Worm (Caenorhabditis elegans) whole organism, L1 larva: ENCODE data around the gene srlf-32.
A peak's percentile ranks its signal among the peaks of the same experiment; 100 is the strongest.

Source experiments
- C16A3.4 ChIP-seq: fragments of 150-350 bp; optimal IDR thresholded peaks from 2 replicates; lab custom pipeline; 2014; ENCODE audit warnings: missing biosample characterization, missing genetic modification characterization
- aha-1 ChIP-seq: fragments of 150-350 bp; optimal IDR thresholded peaks from 2 replicates; lab custom pipeline; 2014; ENCODE audit warnings: missing biosample characterization, missing genetic modification characterization
- ama-1 ChIP-seq: fragments of 150-350 bp; optimal IDR thresholded peaks from 2 replicates; lab custom pipeline; 2014
- blmp-1 ChIP-seq: fragments of 150-350 bp; optimal IDR thresholded peaks from 2 replicates; lab custom pipeline; 2014; ENCODE audit warnings: missing biosample characterization, missing genetic modification characterization
- ceh-82 ChIP-seq, 3 experiments: fragments of 150-350 bp in 1 of 3; sonication (generic microtip) in 2 of 3; optimal IDR thresholded peaks; 2 replicates each; lab custom pipeline; 2014 to 2017; ENCODE audit warnings: missing biosample characterization in 3 of 3, missing genetic modification characterization in 3 of 3
- ceh-88 ChIP-seq: fragments of 200-800 bp; sonication (Bioruptor generic); IDR thresholded peaks from 2 replicates; pipeline ENCODE4 v1.3.6; 2022; ENCODE audit warnings: missing genetic modification characterization, missing compliant biosample characterization
- ceh-90 ChIP-seq: sonication (generic microtip); optimal IDR thresholded peaks from 2 replicates; lab custom pipeline; 2016; ENCODE audit warnings: missing genetic modification characterization, missing compliant biosample characterization
- ces-1 ChIP-seq: fragments of 150-350 bp; optimal IDR thresholded peaks from 2 replicates; lab custom pipeline; 2014; ENCODE audit warnings: missing biosample characterization, missing genetic modification reagents, missing genetic modification characterization
- dsc-1 ChIP-seq: sonication (generic microtip); optimal IDR thresholded peaks from 2 replicates; lab custom pipeline; 2016; ENCODE audit warnings: mild to moderate bottlenecking, missing genetic modification characterization, missing compliant biosample characterization
- efl-1 ChIP-seq, 4 experiments: fragments of 150-350 bp; optimal IDR thresholded peaks in 3 of 4; peaks in 1 of 4; 1 replicate in 1 of 4; 2 replicates in 3 of 4; lab custom pipeline; 2014; ENCODE audit warnings: missing biosample characterization in 2 of 4, missing genetic modification characterization in 2 of 4, missing genetic modification reagents in 2 of 4
- egl-13 ChIP-seq: sonication (generic microtip); optimal IDR thresholded peaks from 2 replicates; lab custom pipeline; 2016; ENCODE audit warnings: missing genotype, missing genetic modification reagents, missing genetic modification characterization, missing compliant biosample characterization
- elt-2 ChIP-seq: sonication (generic microtip); optimal IDR thresholded peaks from 2 replicates; lab custom pipeline; 2016; ENCODE audit warnings: missing genetic modification characterization, mild to moderate bottlenecking, inconsistent platforms, missing compliant biosample characterization, missing genetic modification reagents
- elt-3 ChIP-seq, 6 experiments: fragments of 150-350 bp in 1 of 6; sonication (generic microtip); optimal IDR thresholded peaks; 2 replicates each; lab custom pipeline; 2017 to 2018; ENCODE audit warnings: missing biosample characterization in 6 of 6, missing genetic modification characterization in 6 of 6, inconsistent platforms in 1 of 6
- fkh-10 ChIP-seq: sonication (generic microtip); optimal IDR thresholded peaks from 2 replicates; lab custom pipeline; 2017; ENCODE audit warnings: missing biosample characterization, missing genetic modification reagents, missing genetic modification characterization
- fkh-4 ChIP-seq: sonication (generic microtip); optimal IDR thresholded peaks from 2 replicates; lab custom pipeline; 2016; ENCODE audit warnings: missing compliant biosample characterization, missing genetic modification characterization, borderline replicate concordance
- fkh-8 ChIP-seq: sonication (generic microtip); optimal IDR thresholded peaks from 2 replicates; lab custom pipeline; 2016; ENCODE audit warnings: mild to moderate bottlenecking, missing genetic modification characterization, missing compliant biosample characterization
- fos-1 ChIP-seq: fragments of 150-350 bp; optimal IDR thresholded peaks from 2 replicates; lab custom pipeline; 2014; ENCODE audit warnings: missing biosample characterization, missing genetic modification characterization
- grh-1 ChIP-seq: fragments of 200-800 bp; sonication (Bioruptor generic); IDR thresholded peaks from 2 replicates; pipeline ENCODE4 v1.3.6; 2022; ENCODE audit warnings: missing genetic modification reagents, missing genetic modification characterization, missing compliant biosample characterization
- hlh-17 ChIP-seq: fragments of 200-800 bp; sonication (Bioruptor generic); optimal IDR thresholded peaks from 2 replicates; lab custom pipeline; 2018; ENCODE audit warnings: missing genetic modification characterization, mild to moderate bottlenecking, missing compliant biosample characterization, moderate library complexity, borderline replicate concordance
- hlh-4 ChIP-seq: sonication (generic microtip); optimal IDR thresholded peaks from 2 replicates; lab custom pipeline; 2016; ENCODE audit warnings: mild to moderate bottlenecking, missing genetic modification characterization, missing compliant biosample characterization
- hpl-2 ChIP-seq: fragments of 150-350 bp; optimal IDR thresholded peaks from 2 replicates; lab custom pipeline; 2014; ENCODE audit warnings: missing biosample characterization, missing genetic modification reagents, missing genetic modification characterization
- jun-1 ChIP-seq: fragments of 150-350 bp; optimal IDR thresholded peaks from 2 replicates; lab custom pipeline; 2014; ENCODE audit warnings: missing biosample characterization, missing genetic modification reagents, missing genetic modification characterization
- lin-13 ChIP-seq: fragments of 150-350 bp; optimal IDR thresholded peaks from 2 replicates; lab custom pipeline; 2014; ENCODE audit warnings: missing biosample characterization, missing genetic modification reagents, missing genetic modification characterization
- lin-14 ChIP-seq: fragments of 200-800 bp; sonication (Bioruptor generic); optimal IDR thresholded peaks from 2 replicates; lab custom pipeline; 2018; ENCODE audit warnings: mild to moderate bottlenecking, missing genetic modification characterization, moderate library complexity, missing compliant biosample characterization
- lin-35 ChIP-seq, 2 experiments: fragments of 150-350 bp; optimal IDR thresholded peaks; 2 replicates each; lab custom pipeline; 2014; ENCODE audit warnings: missing biosample characterization in 2 of 2, missing genetic modification characterization in 2 of 2, missing genetic modification reagents in 2 of 2
- lir-3 ChIP-seq: sonication (generic microtip); optimal IDR thresholded peaks from 2 replicates; lab custom pipeline; 2016; ENCODE audit warnings: mild to moderate bottlenecking, missing genetic modification characterization, moderate library complexity, missing compliant biosample characterization; ENCODE audit not compliant: poor library complexity
- mab-9 ChIP-seq: fragments of 200-800 bp; sonication (Bioruptor generic); IDR thresholded peaks from 2 replicates; pipeline ENCODE4 v1.3.6; 2022; ENCODE audit warnings: missing genetic modification reagents, missing genetic modification characterization, missing compliant biosample characterization
- mef-2 ChIP-seq: fragments of 150-350 bp; optimal IDR thresholded peaks from 2 replicates; lab custom pipeline; 2014; ENCODE audit warnings: missing biosample characterization, missing genetic modification characterization
- mep-1 ChIP-seq: fragments of 150-350 bp; optimal IDR thresholded peaks from 2 replicates; lab custom pipeline; 2014; ENCODE audit warnings: missing biosample characterization, missing genetic modification characterization
- nhr-12 ChIP-seq: sonication (generic microtip); optimal IDR thresholded peaks from 2 replicates; lab custom pipeline; 2017; ENCODE audit warnings: missing biosample characterization, missing genetic modification characterization
- nhr-19 ChIP-seq: fragments of 200-800 bp; sonication (Bioruptor generic); conservative IDR thresholded peaks from 2 replicates; pipeline ENCODE4 v1.3.6; 2022; ENCODE audit warnings: missing genetic modification characterization, missing compliant biosample characterization
- nhr-47 ChIP-seq: sonication (generic microtip); optimal IDR thresholded peaks from 2 replicates; lab custom pipeline; 2016; ENCODE audit warnings: mild to moderate bottlenecking, missing genetic modification characterization, moderate library complexity, missing compliant biosample characterization
- nhr-71 ChIP-seq: sonication (generic microtip); optimal IDR thresholded peaks from 2 replicates; lab custom pipeline; 2016; ENCODE audit warnings: mild to moderate bottlenecking, missing genetic modification characterization, moderate library complexity, missing compliant biosample characterization
- nhr-76 ChIP-seq: sonication (generic microtip); optimal IDR thresholded peaks from 2 replicates; lab custom pipeline; 2017; ENCODE audit warnings: missing biosample characterization, missing genetic modification characterization
- nhr-77 ChIP-seq: fragments of 150-350 bp; optimal IDR thresholded peaks from 2 replicates; lab custom pipeline; 2014; ENCODE audit warnings: missing biosample characterization, missing genetic modification characterization
- nhr-84 ChIP-seq: sonication (generic microtip); optimal IDR thresholded peaks from 2 replicates; lab custom pipeline; 2017; ENCODE audit warnings: missing biosample characterization, missing genetic modification characterization
- nhr-85 ChIP-seq: sonication (generic microtip); peaks from one replicate; lab custom pipeline; 2016; ENCODE audit warnings: missing genetic modification characterization, inconsistent platforms, missing compliant biosample characterization
- pag-3 ChIP-seq: sonication (generic microtip); optimal IDR thresholded peaks from 2 replicates; lab custom pipeline; 2017; ENCODE audit warnings: missing genetic modification characterization, mild to moderate bottlenecking, missing compliant biosample characterization, antibody characterized with exemption, borderline replicate concordance; ENCODE audit not compliant: insufficient read depth
- pax-3 ChIP-seq: fragments of 200-800 bp; sonication (Bioruptor generic); optimal IDR thresholded peaks from 2 replicates; lab custom pipeline; 2018; ENCODE audit warnings: mild to moderate bottlenecking, missing genetic modification characterization, moderate library complexity, missing compliant biosample characterization
- rnt-1 ChIP-seq: sonication (generic microtip); optimal IDR thresholded peaks from 2 replicates; lab custom pipeline; 2016; ENCODE audit warnings: mild to moderate bottlenecking, missing genetic modification characterization, moderate library complexity, missing compliant biosample characterization
- skn-1 ChIP-seq: fragments of 150-350 bp; optimal IDR thresholded peaks from 2 replicates; lab custom pipeline; 2014; ENCODE audit warnings: missing biosample characterization, missing genetic modification characterization
- snpc-4 ChIP-seq: fragments of 150-350 bp; optimal IDR thresholded peaks from 2 replicates; lab custom pipeline; 2014; ENCODE audit warnings: missing biosample characterization, missing genetic modification characterization
- sox-4 ChIP-seq: sonication (generic microtip); optimal IDR thresholded peaks from 2 replicates; lab custom pipeline; 2016; ENCODE audit warnings: missing genetic modification characterization, missing compliant biosample characterization
- swsn-7 ChIP-seq: sonication (generic microtip); optimal IDR thresholded peaks from 2 replicates; lab custom pipeline; 2016; ENCODE audit warnings: missing genetic modification characterization, missing compliant biosample characterization
- tbx-2 ChIP-seq: sonication (generic microtip); optimal IDR thresholded peaks from 2 replicates; lab custom pipeline; 2016; ENCODE audit warnings: missing genetic modification characterization, missing compliant biosample characterization
- tlp-1 ChIP-seq: fragments of 150-350 bp; optimal IDR thresholded peaks from 2 replicates; lab custom pipeline; 2014; ENCODE audit warnings: missing biosample characterization, missing genetic modification characterization
- unc-130 ChIP-seq: fragments of 150-350 bp; optimal IDR thresholded peaks from 2 replicates; lab custom pipeline; 2017; ENCODE audit warnings: missing biosample characterization, missing genetic modification characterization, inconsistent platforms
- unc-98 ChIP-seq: fragments of 200-800 bp; sonication (Bioruptor generic); IDR thresholded peaks from 2 replicates; pipeline ENCODE4 v1.3.6; 2022; ENCODE audit warnings: missing genetic modification characterization, missing compliant biosample characterization
- vab-15 ChIP-seq: sonication (generic microtip); optimal IDR thresholded peaks from 2 replicates; lab custom pipeline; 2017; ENCODE audit warnings: missing genotype, mild to moderate bottlenecking, missing genetic modification characterization, missing compliant biosample characterization
- xbp-1 ChIP-seq: sonication (generic microtip); optimal IDR thresholded peaks from 2 replicates; lab custom pipeline; 2016; ENCODE audit warnings: missing genetic modification characterization, missing compliant biosample characterization
- zag-1 ChIP-seq: fragments of 150-350 bp; optimal IDR thresholded peaks from 2 replicates; lab custom pipeline; 2014; ENCODE audit warnings: missing biosample characterization, missing genetic modification characterization
- zip-4 ChIP-seq: fragments of 200-800 bp; sonication (Bioruptor generic); optimal IDR thresholded peaks from 2 replicates; lab custom pipeline; 2018; ENCODE audit warnings: mild to moderate bottlenecking, missing genetic modification characterization, moderate library complexity, missing compliant biosample characterization
- ztf-11 ChIP-seq, 2 experiments: sonication (generic microtip); optimal IDR thresholded peaks; 2 replicates each; lab custom pipeline; 2016 to 2017; ENCODE audit warnings: missing genetic modification characterization in 2 of 2, missing biosample characterization in 1 of 2, missing compliant biosample characterization in 1 of 2

srlf-32 gene

DNA sequence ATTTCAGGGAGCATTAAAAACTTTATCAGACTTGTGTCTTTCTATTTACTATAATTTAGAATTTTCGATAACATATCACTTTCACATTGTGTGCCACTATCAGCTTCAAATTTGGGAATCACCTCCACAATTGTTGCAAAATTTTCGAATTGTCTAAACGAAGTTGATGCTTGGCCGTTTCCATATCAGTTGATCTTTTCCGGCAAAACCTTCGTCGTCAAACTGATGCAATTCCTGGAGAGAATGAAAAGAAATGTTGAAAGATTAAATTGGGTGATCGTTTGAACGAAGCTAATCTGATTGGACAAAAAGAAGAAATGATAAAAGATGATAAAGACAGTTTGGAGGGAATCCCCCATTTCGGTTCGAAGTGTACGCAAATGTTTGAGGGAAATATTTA, 29.8 kb downstream of the srlf-32 start (continued):
- TF ChIP-seq lin-14 (GFP tag; lab: Kevin White, UChicago) (peak; percentile 34), ama-1 (lab: Kevin White, UChicago) (peak; percentile 80), zag-1 (tag; lab: Kevin White, UChicago) (no peak), mab-9 (GFP tag; lab: Robert Waterston, UW) (no peak), nhr-71 (tag; lab: Kevin White, UChicago) (peak; percentile 74), nhr-84 (tag; lab: Kevin White, UChicago) (no peak), mep-1 (tag; lab: Kevin White, UChicago) (no peak), blmp-1 (tag; lab: Kevin White, UChicago) (peak; percentile 67), hpl-2 (GFP tag; lab: Kevin White, UChicago) (peak; percentile 43), elt-3 (tag; optimal IDR thresholded peaks at IDR 0.05; lab: Kevin White, UChicago) (peak in 5 of 6 experiments; percentile 15 to 73 (median 30)), fkh-10 (GFP tag; lab: Kevin White, UChicago) (no peak), lir-3 (tag; lab: Kevin White, UChicago) (no peak), fkh-4 (no peak), nhr-76 (tag; lab: Kevin White, UChicago) (no peak), zip-4 (no peak), grh-1 (0 out of 2 replicates have a peak, but pooled peaks have one; percentile 24), rnt-1 (tag; lab: Kevin White, UChicago) (no peak), fkh-8 (no peak), unc-130 (tag; lab: Kevin White, UChicago) (no peak), unc-98 (GFP tag; lab: Robert Waterston, UW) (no peak), nhr-47 (tag; lab: Kevin White, UChicago) (peak; percentile 14), lin-35 (GFP tag; optimal IDR thresholded peaks at IDR 0.05; lab: Kevin White, UChicago) (peak in 1 of 2 experiments; percentile 50), fos-1 (tag; lab: Kevin White, UChicago) (no peak), ceh-88 (no peak), nhr-12 (tag; lab: Kevin White, UChicago) (no peak), hlh-17 (GFP tag; lab: Kevin White, UChicago) (no peak), hlh-4 (no peak), xbp-1 (peak; percentile 1), dsc-1 (tag; lab: Kevin White, UChicago) (no peak), ces-1 (GFP tag; lab: Kevin White, UChicago) (no peak), ceh-90 (tag; lab: Kevin White, UChicago) (no peak), vab-15 (tag; lab: Kevin White, UChicago) (no peak), tbx-2 (tag; lab: Kevin White, UChicago) (peak; percentile 7), jun-1 (tag; lab: Kevin White, UChicago) (peak; percentile 32), nhr-19 (peak; percentile 30; the same call in 1 of the 2 replicates), nhr-85 (no peak), tlp-1 (peak; percentile 54), efl-1 (optimal IDR thresholded peaks at IDR 0.05; lab: Kevin White, UChicago) (peak in 1 of 2 experiments; percentile 15), efl-1 (GFP tag; optimal IDR thresholded peaks at IDR 0.05 in 1 of 2; lab: Kevin White, UChicago) (no peak), nhr-77 (tag; lab: Kevin White, UChicago) (no peak), lin-13 (GFP tag; lab: Kevin White, UChicago) (no peak), swsn-7 (tag; lab: Kevin White, UChicago) (peak; percentile 13), pag-3 (tag; lab: Kevin White, UChicago) (no peak), ceh-82 (tag; optimal IDR thresholded peaks at IDR 0.05; lab: Kevin White, UChicago) (no peak), ztf-11 (tag; optimal IDR thresholded peaks at IDR 0.05; lab: Kevin White, UChicago) (no peak), pax-3 (tag; lab: Kevin White, UChicago) (peak; percentile 37), sox-4 (tag; lab: Kevin White, UChicago) (no peak), C16A3.4 (tag; lab: Kevin White, UChicago) (no peak), snpc-4 (tag; lab: Kevin White, UChicago) (no peak), elt-2 (tag; lab: Kevin White, UChicago) (peak; percentile 99), egl-13 (tag; lab: Kevin White, UChicago) (no peak), mef-2 (no peak), aha-1 (no peak), skn-1 (tag; lab: Kevin White, UChicago) (no peak)
